Fruit fly (Drosophila melanogaster) ovary, adult (tissue): ENCODE measurements around the gene Hand.

Source experiments
- CG17801 ChIP-seq: fragments of 200-800 bp; optimal IDR thresholded peaks from 2 replicates; lab custom pipeline; 2019; ENCODE audit warnings: missing biosample characterization, mild to moderate bottlenecking, missing genetic modification characterization, moderate library complexity; ENCODE audit not compliant: partially characterized antibody

The Hand gene

DNA sequence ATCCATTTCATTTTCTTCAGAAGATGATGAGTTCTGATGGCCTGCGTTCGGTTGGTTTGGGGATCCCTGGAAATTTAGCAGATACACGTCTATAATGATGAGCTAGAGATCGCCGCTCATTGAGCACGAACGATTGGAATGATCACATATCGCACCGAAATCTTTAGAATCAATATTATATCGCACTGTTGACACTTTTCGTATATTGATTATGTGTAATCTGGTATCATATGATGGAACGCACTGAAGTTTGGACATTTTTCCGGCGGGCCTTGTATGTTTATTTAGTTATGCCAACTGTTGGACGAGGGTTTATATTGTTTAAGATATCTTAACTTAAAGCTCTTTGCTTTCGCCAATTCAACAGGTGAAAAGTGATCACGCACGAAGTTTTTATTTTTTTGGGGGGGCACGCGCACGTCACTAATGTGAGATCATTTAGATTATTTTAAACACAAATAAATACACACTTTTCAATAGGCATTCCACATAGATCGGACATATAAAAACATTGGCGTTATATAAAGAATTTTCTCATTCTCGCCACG lies 25.9 kb upstream of the Hand start:
- no peak for TF ChIP-seq CG17801 (GFP tag; lab: Kevin White, UChicago)

dm6 chr2L:10320174-10320775 lies 25.1 kb upstream of the Hand start:
- TF ChIP-seq CG17801 (GFP tag; lab: Kevin White, UChicago), result no peak

- no peak for TF ChIP-seq CG17801 (GFP tag; lab: Kevin White, UChicago)
These were observed 20.7 kb upstream of the Hand start for dm6 chr2L:10315888-10316287.

- no peak for TF ChIP-seq CG17801 (GFP tag; lab: Kevin White, UChicago)
These were observed 19.4 kb upstream of the Hand start, which contains the start of the genes Usp14 and CG4972 for dm6 chr2L:10314327-10315210. TSS of gene Usp14 (minus strand) at chr2L:10314396. TSS of gene CG4972 (plus strand) at chr2L:10314792.

- TF ChIP-seq CG17801 (GFP tag; lab: Kevin White, UChicago), result no peak
These were observed 16.6 kb upstream of the Hand start for dm6 chr2L:10311822-10312221.

DNA sequence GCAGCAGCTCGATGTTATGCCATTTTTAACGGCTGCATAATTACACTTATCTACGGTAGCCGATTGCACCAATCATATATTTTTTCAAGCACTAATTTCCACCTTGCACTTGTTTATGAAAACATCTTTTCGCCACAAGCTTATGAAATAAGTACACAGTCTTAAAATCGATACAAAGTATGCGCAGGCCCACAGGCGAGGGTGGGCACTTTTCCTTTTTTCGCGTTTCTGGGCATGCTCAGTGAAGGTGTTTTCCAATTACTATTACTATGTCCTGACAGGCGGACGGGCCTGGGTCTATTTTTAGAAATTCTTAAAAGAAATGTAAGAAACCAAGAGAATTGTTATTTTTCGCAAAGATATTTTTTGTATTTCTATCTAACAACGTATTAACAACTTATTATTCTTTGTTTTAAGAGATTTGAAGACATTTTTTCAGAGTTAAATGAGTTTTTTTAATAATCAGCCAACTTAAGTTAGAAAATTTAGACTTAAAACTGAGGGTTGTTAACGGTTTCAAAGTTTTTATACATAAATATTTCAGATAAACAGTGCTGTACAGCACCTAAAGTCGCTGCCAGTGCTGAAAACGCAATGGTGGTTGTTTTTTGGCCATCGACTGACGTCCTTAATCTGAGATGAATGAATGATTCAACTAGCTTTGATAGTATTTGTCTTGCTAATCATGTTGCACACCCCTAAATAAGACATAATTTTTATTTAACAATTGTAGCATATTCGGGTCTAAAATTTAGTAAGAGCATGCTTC lies 15.6 kb upstream of the Hand start, which contains the start of gene Cdk5alpha:
Gene Cdk5alpha (minus strand): TSS at position 343 of the 769 bp plus-strand sequence.
- no peak for TF ChIP-seq CG17801 (GFP tag; lab: Kevin White, UChicago)

dm6 chr2L:10306518-10307260 lies 11.5 kb upstream of the Hand start, which contains the start of the genes CG5390 and CG4968:
TSS of gene CG5390 (minus strand) at chr2L:10306594.
TSS of gene CG4968 (plus strand) at chr2L:10306922.
- TF ChIP-seq CG17801 (GFP tag; lab: Kevin White, UChicago), result peak; percentile 87

dm6 chr2L:10305538-10306147 lies 10.5 kb upstream of the Hand start:
- no peak for TF ChIP-seq CG17801 (GFP tag; lab: Kevin White, UChicago)

DNA sequence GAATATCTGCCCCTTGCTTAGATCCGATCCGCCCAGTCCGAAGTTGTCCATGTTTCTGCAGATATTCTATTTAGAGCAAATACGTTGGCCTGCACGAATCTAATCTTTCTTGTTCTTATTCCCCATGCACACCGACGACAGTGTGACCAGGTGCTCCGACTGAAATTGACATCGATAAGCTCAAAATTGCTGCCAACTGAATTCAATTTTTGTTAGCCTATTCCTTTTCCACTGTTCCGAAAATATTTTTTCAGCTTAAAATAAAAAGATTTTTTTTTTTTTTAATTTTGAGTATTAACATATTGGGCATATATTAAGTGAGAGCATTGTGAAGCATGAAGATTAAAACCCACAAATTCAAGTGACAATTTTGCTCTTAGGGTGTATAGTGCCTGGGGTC lies 8.6 kb upstream of the Hand start, which contains the start of gene nmd:
Gene nmd (minus strand): TSS at position 162 of the 400 bp plus-strand sequence.
- no peak for TF ChIP-seq CG17801 (GFP tag; lab: Kevin White, UChicago)

DNA sequence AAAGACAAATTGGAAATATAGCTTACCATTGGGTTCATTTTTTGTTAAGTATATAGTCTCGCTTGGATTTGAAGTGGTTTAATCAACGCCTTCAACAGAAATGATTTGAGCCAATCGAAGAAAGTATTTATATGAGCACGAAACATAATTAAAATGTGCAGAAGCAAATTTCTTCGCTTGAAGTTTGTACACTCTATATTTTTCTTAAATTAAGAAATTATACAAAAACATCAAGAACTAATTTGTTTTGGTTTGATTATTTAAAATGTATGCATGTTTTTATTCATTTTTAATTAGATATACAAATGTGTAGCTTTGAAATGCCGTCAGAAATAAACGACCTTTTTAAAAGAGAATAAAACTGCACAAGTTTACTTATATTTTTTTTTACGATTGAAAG lies 6.7 kb upstream of the Hand start, which contains the start of gene CG13138:
Gene CG13138 (minus strand): TSS at position 101 of the 400 bp plus-strand sequence.
- TF ChIP-seq CG17801 (GFP tag; lab: Kevin White, UChicago), result no peak

DNA sequence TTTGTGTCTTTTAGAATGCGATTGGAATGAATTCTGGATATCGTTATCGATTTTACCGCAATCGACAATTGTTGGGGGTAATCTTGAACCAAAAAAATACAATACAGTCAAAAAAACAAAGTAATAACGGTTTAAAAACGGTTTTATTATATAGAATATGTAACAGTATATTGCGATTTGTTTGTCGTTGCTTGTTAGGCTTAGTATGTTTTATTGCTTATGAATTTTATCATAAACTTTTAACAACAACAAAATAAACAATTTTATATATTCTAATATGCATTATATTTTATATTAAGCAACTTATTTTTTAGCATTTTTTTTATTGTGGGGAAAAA lies 4.6 kb upstream of the Hand start, which contains the start of gene CYLD:
Gene CYLD (minus strand): TSS at position 38 of the 338 bp plus-strand sequence.
- TF ChIP-seq CG17801 (GFP tag; lab: Kevin White, UChicago), result peak; percentile 66

dm6 chr2L:10299077-10299809 lies 4.1 kb upstream of the Hand start:
- no peak for TF ChIP-seq CG17801 (GFP tag; lab: Kevin White, UChicago)

DNA sequence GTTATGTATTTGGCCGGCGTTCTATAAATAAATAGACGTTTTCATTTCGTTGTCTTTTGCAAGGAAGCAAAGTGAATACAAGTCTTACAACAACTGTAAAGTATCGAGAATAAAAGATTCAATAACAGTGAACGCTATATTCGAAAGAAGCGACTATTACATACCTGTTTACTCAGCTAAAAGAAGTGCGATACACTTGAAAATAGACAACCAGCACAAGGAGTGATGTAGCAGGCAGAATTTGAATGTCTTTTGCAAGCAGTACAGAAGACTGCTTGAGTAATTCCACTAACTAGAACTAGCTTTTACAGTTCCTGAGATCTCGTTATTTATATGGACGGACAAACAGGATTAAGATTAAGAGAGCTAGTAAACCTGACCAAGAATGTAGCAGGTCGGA lies 3.1 kb upstream of the Hand start:
- TF ChIP-seq CG17801 (GFP tag; lab: Kevin White, UChicago), result no peak
